Fruit fly (Drosophila melanogaster) whole organism, adult: ENCODE measurements around the gene 2mit.
A peak's percentile ranks its signal among the peaks of the same experiment; 100 is the strongest.

ENCODE experiments used
- CG11617 ChIP-seq: fragments of 200-800 bp; sonication (Bioruptor generic); optimal IDR thresholded peaks from 2 replicates; lab custom pipeline; 2017; ENCODE audit warnings: mild to moderate bottlenecking, missing biosample characterization, missing genetic modification reagents, missing genetic modification characterization
- CG12768 ChIP-seq: fragments of 200-800 bp; sonication (Bioruptor generic); optimal IDR thresholded peaks from 2 replicates; lab custom pipeline; 2017; ENCODE audit warnings: missing biosample characterization, missing genetic modification characterization, mild to moderate bottlenecking, moderate library complexity, missing genetic modification reagents
- CG14711 ChIP-seq: fragments of 200-800 bp; sonication (Bioruptor generic); optimal IDR thresholded peaks from 2 replicates; lab custom pipeline; 2018; ENCODE audit warnings: missing biosample characterization, mild to moderate bottlenecking, missing genetic modification characterization, moderate library complexity
- CG1620 ChIP-seq: fragments of 200-800 bp; sonication (Bioruptor generic); optimal IDR thresholded peaks from 2 replicates; lab custom pipeline; 2016; ENCODE audit warnings: missing biosample characterization, missing genetic modification characterization
- CG33017 ChIP-seq: fragments of 200-800 bp; sonication (Bioruptor generic); optimal IDR thresholded peaks from 2 replicates; lab custom pipeline; 2018; ENCODE audit warnings: missing biosample characterization, mild to moderate bottlenecking, missing genetic modification characterization, moderate library complexity
- CG5204 ChIP-seq: fragments of 200-800 bp; sonication (Bioruptor generic); optimal IDR thresholded peaks from 2 replicates; lab custom pipeline; 2016; ENCODE audit warnings: missing biosample characterization, missing genetic modification characterization
- CG7045 ChIP-seq: fragments of 200-800 bp; sonication (Bioruptor generic); optimal IDR thresholded peaks from 2 replicates; lab custom pipeline; 2017; ENCODE audit warnings: missing biosample characterization, mild to moderate bottlenecking, missing genetic modification characterization
- CG7101 ChIP-seq: fragments of 200-800 bp; sonication (Bioruptor generic); optimal IDR thresholded peaks from 2 replicates; lab custom pipeline; 2018; ENCODE audit warnings: missing biosample characterization, mild to moderate bottlenecking, missing genetic modification characterization, moderate library complexity
- Clk ChIP-seq: fragments of 200-800 bp; sonication (Bioruptor generic); optimal IDR thresholded peaks from 2 replicates; lab custom pipeline; 2017; ENCODE audit warnings: missing biosample characterization, missing genetic modification characterization
- Crg-1 ChIP-seq: fragments of 200-800 bp; sonication (Bioruptor generic); optimal IDR thresholded peaks from 2 replicates; lab custom pipeline; 2016; ENCODE audit warnings: missing biosample characterization, missing genetic modification characterization
- Hr96 ChIP-seq: fragments of 200-800 bp; sonication (Bioruptor generic); optimal IDR thresholded peaks from 2 replicates; lab custom pipeline; 2016; ENCODE audit warnings: missing biosample characterization, missing genetic modification characterization
- Mnt ChIP-seq: fragments of 200-800 bp; sonication (Bioruptor generic); optimal IDR thresholded peaks from 2 replicates; lab custom pipeline; 2016; ENCODE audit warnings: missing biosample characterization, mild to moderate bottlenecking, missing genetic modification characterization
- bab1 ChIP-seq: fragments of 200-800 bp; sonication (Bioruptor generic); optimal IDR thresholded peaks from 3 replicates; lab custom pipeline; 2019; ENCODE audit warnings: missing biosample characterization, mild to moderate bottlenecking, missing genetic modification characterization, moderate library complexity
- cic ChIP-seq: fragments of 200-800 bp; sonication (Bioruptor generic); optimal IDR thresholded peaks from 2 replicates; lab custom pipeline; 2017; ENCODE audit warnings: missing biosample characterization, mild to moderate bottlenecking, missing genetic modification characterization, moderate library complexity
- cnc ChIP-seq, 2 experiments: fragments of >200 bp; optimal IDR thresholded peaks; 2 replicates each; lab custom pipeline; 2017
- kay ChIP-seq: fragments of 200-800 bp; sonication (Bioruptor generic); peaks from one replicate; lab custom pipeline; 2016; ENCODE audit warnings: missing biosample characterization, missing genetic modification characterization, borderline replicate concordance
- pad ChIP-seq: fragments of 200-800 bp; sonication (Bioruptor generic); optimal IDR thresholded peaks from 3 replicates; lab custom pipeline; 2017; ENCODE audit warnings: missing biosample characterization, missing genetic modification characterization, mild to moderate bottlenecking, moderate library complexity, missing genetic modification reagents
- tj ChIP-seq: fragments of 200-800 bp; sonication (Bioruptor generic); optimal IDR thresholded peaks from 3 replicates; lab custom pipeline; 2017; ENCODE audit warnings: missing biosample characterization, mild to moderate bottlenecking, missing genetic modification characterization, moderate library complexity
- toe ChIP-seq: fragments of 200-800 bp; sonication (Bioruptor generic); optimal IDR thresholded peaks from 2 replicates; lab custom pipeline; 2016; ENCODE audit warnings: missing biosample characterization, missing genetic modification characterization

2mit gene

DNA sequence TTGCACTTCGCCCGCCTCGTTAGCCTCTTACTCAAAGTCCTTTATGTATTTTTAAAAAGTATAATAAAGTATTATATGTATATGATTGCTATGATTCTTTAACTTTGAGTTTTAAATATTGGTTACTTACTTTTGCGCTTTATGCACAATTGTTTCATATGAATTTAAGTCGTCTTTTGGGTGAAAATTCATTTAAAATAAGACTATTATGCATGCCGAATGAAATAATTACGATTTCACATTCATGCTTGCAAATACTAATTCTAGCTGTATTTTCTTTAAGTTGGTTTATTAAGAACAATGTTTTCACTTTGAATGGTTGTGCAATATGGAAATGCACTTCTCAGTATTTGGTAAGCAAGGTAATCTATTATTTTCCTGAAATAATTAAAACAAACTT lies 69.6 kb downstream of the 2mit start, which contains the start of gene CG43063:
Gene CG43063 (plus strand): TSS at position 301 of the 400 bp plus-strand sequence.
- TF ChIP-seq CG1620 (GFP tag; lab: Kevin White, UChicago) (no peak), CG14711 (tag; lab: Kevin White, UChicago) (no peak)

DNA sequence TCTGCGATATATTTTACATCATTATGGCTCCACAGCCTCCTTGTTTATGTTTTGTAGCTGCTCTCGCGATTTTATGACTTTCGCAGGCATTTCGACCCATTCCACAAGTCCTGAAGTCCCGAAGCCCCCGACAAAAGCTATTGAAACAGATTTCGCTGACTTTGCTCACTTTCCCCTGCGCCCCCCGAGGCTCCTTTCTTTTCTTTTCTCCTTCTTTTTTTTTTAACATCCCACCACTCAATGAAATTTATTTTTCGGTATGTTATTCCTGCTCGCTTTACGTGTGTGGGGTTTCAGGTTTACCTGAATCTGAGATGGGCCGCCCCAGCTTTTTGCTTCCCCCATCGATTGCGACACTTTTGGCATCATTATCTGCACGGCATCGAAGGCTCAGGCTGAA lies 73.1 kb downstream of the 2mit start:
- TF ChIP-seq cic (GFP tag; lab: Kevin White, UChicago) = no peak
- no peak for TF ChIP-seq Hr96 (GFP tag; lab: Kevin White, UChicago)

DNA sequence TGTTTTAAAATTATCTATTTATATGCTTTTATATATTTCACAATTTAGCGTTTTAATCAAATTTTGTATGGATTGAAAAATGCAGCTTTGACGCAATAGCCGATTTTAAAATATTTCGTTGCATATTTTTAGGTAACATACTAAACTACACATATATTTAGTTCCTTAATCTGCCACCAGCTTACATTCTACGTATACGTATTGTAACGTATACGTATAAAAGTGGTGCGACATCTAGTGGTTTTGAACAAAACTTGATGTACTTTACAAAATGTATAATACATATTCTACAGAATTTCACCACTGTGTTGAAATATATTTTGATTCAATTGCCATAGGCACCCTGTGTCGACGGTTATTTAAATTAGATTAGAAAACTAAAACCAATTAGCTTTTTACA lies 77.2 kb downstream of the 2mit start:
- TF ChIP-seq cnc (optimal IDR thresholded peaks at IDR 0.05; lab: Kevin White, UChicago) = no peak
- peak; percentile 13 for TF ChIP-seq pad
- TF ChIP-seq toe (GFP tag; lab: Kevin White, UChicago) = no peak
- no peak for TF ChIP-seq CG33017 (tag; lab: Kevin White, UChicago)
- no peak for TF ChIP-seq CG11617 (GFP tag; lab: Kevin White, UChicago)
- no peak for TF ChIP-seq CG7101
- TF ChIP-seq CG12768 = no peak
- TF ChIP-seq CG14711 (tag; lab: Kevin White, UChicago) = no peak
- TF ChIP-seq CG1620 (GFP tag; lab: Kevin White, UChicago) = peak; percentile 49
- TF ChIP-seq Clk (GFP tag; lab: Kevin White, UChicago) = no peak
- no peak for TF ChIP-seq Mnt (GFP tag; lab: Kevin White, UChicago)
- peak; percentile 77 for TF ChIP-seq bab1 (GFP tag; lab: Kevin White, UChicago)
- no peak for TF ChIP-seq CG5204
- no peak for TF ChIP-seq CG7045
- TF ChIP-seq Hr96 (GFP tag; lab: Kevin White, UChicago) = no peak

DNA sequence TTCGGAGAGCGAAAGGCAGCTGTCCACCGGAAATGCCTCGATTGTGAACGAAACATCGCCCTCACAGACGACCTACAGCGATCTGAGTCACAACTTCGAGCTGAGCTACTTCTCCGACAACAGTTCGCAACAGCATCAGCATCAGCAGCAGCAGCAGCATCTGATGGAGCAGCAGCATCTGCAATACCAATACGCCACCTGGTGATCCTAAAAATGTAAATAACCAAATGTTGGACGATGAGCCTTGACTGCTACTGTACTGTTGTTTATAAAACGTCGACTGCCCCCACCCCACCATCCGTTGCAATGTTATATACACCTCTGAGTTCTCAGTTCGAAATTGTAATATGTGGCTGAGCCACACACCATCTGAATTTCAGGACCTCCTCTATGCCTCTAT lies 78.2 kb downstream of the 2mit start:
- no peak for TF ChIP-seq Crg-1 (GFP tag; lab: Kevin White, UChicago)
- TF ChIP-seq CG14711 (tag; lab: Kevin White, UChicago) = no peak
- TF ChIP-seq CG5204 = no peak
- no peak for TF ChIP-seq Clk (GFP tag; lab: Kevin White, UChicago)
- TF ChIP-seq CG33017 (tag; lab: Kevin White, UChicago) = no peak
- no peak for TF ChIP-seq CG11617 (GFP tag; lab: Kevin White, UChicago)
- no peak for TF ChIP-seq bab1 (GFP tag; lab: Kevin White, UChicago)

DNA sequence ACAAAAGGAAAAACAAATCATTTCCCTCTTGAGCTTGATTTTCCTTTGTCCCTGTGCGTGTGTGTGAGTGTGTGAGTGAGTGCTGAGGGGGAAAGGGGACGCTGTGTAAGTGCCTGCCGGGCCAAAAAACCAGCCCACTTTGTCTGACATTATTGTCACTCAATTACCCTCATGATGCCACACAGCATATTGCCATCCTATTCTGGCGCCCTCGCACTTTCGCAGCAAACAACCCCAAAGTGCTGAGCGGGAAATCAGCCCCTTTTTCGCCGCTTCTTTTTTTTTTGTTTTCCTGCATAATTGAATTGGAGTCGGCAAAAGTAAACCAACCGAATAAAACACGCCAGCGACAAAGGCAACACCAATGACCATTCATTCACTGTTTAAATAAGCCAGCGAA lies 79.8 kb downstream of the 2mit start:
- no peak for TF ChIP-seq CG14711 (tag; lab: Kevin White, UChicago)

DNA sequence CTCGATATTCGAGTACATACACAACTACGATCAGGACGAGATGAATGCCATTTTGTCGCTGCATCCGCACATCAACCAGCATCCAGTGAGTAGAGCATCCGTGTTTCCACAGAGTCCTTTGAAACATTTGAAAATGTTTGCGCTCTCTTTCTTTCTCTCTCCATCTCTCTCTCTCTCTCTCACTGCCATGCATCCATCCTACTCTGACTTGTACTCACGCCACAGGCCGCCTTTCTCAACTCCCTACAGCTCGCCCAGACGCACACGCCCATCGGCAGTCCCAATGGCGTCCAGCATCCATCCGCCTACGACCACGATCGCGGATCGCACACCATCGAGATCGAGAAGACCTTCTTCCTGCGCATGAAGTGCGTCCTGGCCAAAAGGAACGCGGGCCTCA lies 80.9 kb downstream of the 2mit start:
- TF ChIP-seq CG12768 = no peak
- no peak for TF ChIP-seq CG1620 (GFP tag; lab: Kevin White, UChicago)
- TF ChIP-seq Crg-1 (GFP tag; lab: Kevin White, UChicago) = no peak
- no peak for TF ChIP-seq kay (GFP tag; lab: Kevin White, UChicago)
- TF ChIP-seq Mnt (GFP tag; lab: Kevin White, UChicago) = no peak
- no peak for TF ChIP-seq pad
- TF ChIP-seq CG7045 = no peak
- TF ChIP-seq bab1 (GFP tag; lab: Kevin White, UChicago) = no peak
- no peak for TF ChIP-seq Clk (GFP tag; lab: Kevin White, UChicago)
- no peak for TF ChIP-seq tj (GFP tag; lab: Kevin White, UChicago)

DNA sequence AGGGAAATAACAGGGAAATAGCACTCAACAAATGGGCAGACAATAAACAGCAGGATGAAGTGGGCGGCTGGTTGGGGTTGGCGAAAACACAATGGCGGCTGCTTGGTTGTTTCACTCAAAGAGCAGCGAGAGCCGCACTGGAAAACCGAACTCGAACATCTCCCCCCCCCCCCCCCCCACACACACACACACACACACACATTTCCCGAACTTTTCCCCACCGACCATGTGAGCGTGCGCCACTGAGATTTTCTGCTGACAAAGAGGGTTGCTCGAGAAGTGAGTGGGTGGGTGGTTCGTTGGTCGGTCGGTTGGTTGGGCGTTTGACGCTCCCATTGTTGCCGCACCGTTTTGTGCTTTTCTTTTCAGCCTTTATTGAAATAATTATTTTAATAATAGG lies 82.3 kb downstream of the 2mit start:
- TF ChIP-seq bab1 (GFP tag; lab: Kevin White, UChicago) (no peak), CG7101 (no peak), CG5204 (no peak), kay (GFP tag; lab: Kevin White, UChicago) (no peak), toe (GFP tag; lab: Kevin White, UChicago) (no peak), cic (GFP tag; lab: Kevin White, UChicago) (no peak), CG33017 (tag; lab: Kevin White, UChicago) (no peak), Crg-1 (GFP tag; lab: Kevin White, UChicago) (no peak), CG12768 (no peak), cnc (optimal IDR thresholded peaks at IDR 0.05; lab: Kevin White, UChicago) (no peak), pad (no peak)

DNA sequence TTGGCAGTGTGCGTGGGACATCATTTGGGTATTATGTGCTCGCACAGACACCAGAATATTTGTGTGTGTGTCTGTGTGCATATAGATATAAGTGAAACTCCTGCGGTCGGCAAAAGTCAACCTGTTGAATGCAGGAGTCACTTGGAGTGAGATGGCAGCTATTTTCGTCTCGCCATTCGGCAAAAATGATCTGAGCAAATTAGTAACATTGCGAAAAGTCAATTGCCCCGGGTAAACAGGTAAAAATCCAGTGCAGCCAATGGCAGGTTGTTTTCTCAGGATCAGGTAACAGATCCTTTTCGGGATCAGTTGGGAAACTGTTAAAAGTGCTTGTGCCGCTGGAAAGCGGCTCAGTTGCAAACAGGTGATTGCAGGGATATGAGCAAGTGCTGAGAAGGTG lies 83.4 kb downstream of the 2mit start:
- TF ChIP-seq CG5204 = no peak
- no peak for TF ChIP-seq CG7045
- TF ChIP-seq CG12768 = no peak
- no peak for TF ChIP-seq cnc (optimal IDR thresholded peaks at IDR 0.05; lab: Kevin White, UChicago)
